Worm (Caenorhabditis elegans): ENCODE measurements around the gene T28D9.4.

DNA sequence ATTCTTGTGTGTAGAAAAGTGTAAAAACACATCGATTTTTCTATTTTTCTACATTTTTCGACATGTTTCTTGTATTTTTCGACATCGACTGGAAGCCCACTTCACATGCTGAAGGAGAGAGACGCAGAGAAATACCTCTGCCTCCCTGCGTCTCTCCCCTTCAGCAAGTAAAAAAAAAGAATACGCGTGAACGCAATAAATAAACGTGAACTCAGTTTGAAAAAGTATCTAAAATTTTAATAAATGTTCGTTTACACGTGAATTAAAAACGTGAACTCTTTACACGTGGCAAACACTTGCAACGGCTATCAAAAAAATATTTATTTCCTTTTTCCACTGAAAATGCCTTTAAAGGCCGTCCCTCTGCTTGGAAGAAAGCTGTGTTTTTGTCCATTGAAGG lies 26.1 kb downstream of the T28D9.4 start, which contains the start of gene R05G9.1:
- TF ChIP-seq Y56A3A.18 (GFP tag; IDR thresholded peaks at IDR 0.05) (no peak), ekl-4 (GFP tag; IDR thresholded peaks at IDR 0.05) (no peak), F22D6.2 (tag; optimal IDR thresholded peaks at IDR 0.05) (no peak), somi-1 (GFP tag; optimal IDR thresholded peaks at IDR 0.05) (no peak), ZK185.1 (tag; optimal IDR thresholded peaks at IDR 0.05; ENCODE audit: poor library complexity, severe bottlenecking) (no peak), tlf-1 (GFP tag; optimal IDR thresholded peaks at IDR 0.05) (no peak), dpff-1 (tag; optimal IDR thresholded peaks at IDR 0.05) (no peak), B0035.1 (tag; optimal IDR thresholded peaks at IDR 0.05) (no peak), snpc-1.3 (tag; optimal IDR thresholded peaks at IDR 0.05; ENCODE audit: insufficient read depth) (no peak)
